Worm (Caenorhabditis elegans) whole organism, late embryonic: ENCODE data around the gene nhr-142.

Experiments used
- C08G9.2 ChIP-seq: sonication (generic microtip); optimal IDR thresholded peaks from 2 replicates; lab custom pipeline; 2016; ENCODE audit warnings: mild to moderate bottlenecking, missing genetic modification characterization, moderate library complexity, missing compliant biosample characterization
- F13H6.1 ChIP-seq: sonication (generic microtip); optimal IDR thresholded peaks from 2 replicates; lab custom pipeline; 2016; ENCODE audit warnings: missing genetic modification characterization, missing compliant biosample characterization
- K02D7.2 ChIP-seq: sonication (generic microtip); optimal IDR thresholded peaks from 2 replicates; lab custom pipeline; 2017; ENCODE audit warnings: mild to moderate bottlenecking, missing genetic modification characterization, missing compliant biosample characterization
- T23F11.4 ChIP-seq: fragments of 200-800 bp; sonication (Bioruptor generic); optimal IDR thresholded peaks from 2 replicates; lab custom pipeline; 2018; ENCODE audit warnings: mild to moderate bottlenecking, missing genetic modification characterization, missing compliant biosample characterization
- ceh-14 ChIP-seq: sonication (generic microtip); optimal IDR thresholded peaks from 2 replicates; lab custom pipeline; 2016; ENCODE audit warnings: missing genotype, missing genetic modification characterization, missing compliant biosample characterization
- ceh-18 ChIP-seq: sonication (generic microtip); optimal IDR thresholded peaks from 2 replicates; lab custom pipeline; 2016; ENCODE audit warnings: missing genetic modification characterization, missing compliant biosample characterization
- ceh-19 ChIP-seq: fragments of 200-800 bp; sonication (Bioruptor generic); optimal IDR thresholded peaks from 2 replicates; lab custom pipeline; 2018; ENCODE audit warnings: mild to moderate bottlenecking, missing genetic modification characterization, missing compliant biosample characterization
- ceh-2 ChIP-seq: sonication (generic microtip); optimal IDR thresholded peaks from 2 replicates; lab custom pipeline; 2016; ENCODE audit warnings: missing genotype, missing genetic modification characterization, missing compliant biosample characterization
- ceh-24 ChIP-seq: sonication (generic microtip); optimal IDR thresholded peaks from 2 replicates; lab custom pipeline; 2016; ENCODE audit warnings: mild to moderate bottlenecking, missing genetic modification characterization, missing compliant biosample characterization
- ceh-30 ChIP-seq: fragments of 150-350 bp; optimal IDR thresholded peaks from 2 replicates; lab custom pipeline; 2014; ENCODE audit warnings: missing biosample characterization, missing genetic modification characterization
- ceh-31 ChIP-seq: sonication (generic microtip); optimal IDR thresholded peaks from 2 replicates; lab custom pipeline; 2016; ENCODE audit warnings: missing genetic modification characterization, missing compliant biosample characterization
- ceh-34 ChIP-seq: sonication (generic microtip); optimal IDR thresholded peaks from 2 replicates; lab custom pipeline; 2016; ENCODE audit warnings: mild to moderate bottlenecking, missing genetic modification characterization, missing compliant biosample characterization
- ceh-45 ChIP-seq: fragments of 200-800 bp; sonication (Bioruptor generic); IDR thresholded peaks from 2 replicates; pipeline ENCODE4 v1.3.6; 2022; ENCODE audit warnings: missing genetic modification reagents, missing genetic modification characterization, missing compliant biosample characterization
- ceh-48 ChIP-seq: sonication (generic microtip); optimal IDR thresholded peaks from 2 replicates; lab custom pipeline; 2016; ENCODE audit warnings: missing genetic modification characterization, inconsistent platforms, missing compliant biosample characterization
- ceh-6 ChIP-seq: fragments of 200-800 bp; sonication (Bioruptor generic); optimal IDR thresholded peaks from 2 replicates; lab custom pipeline; 2018; ENCODE audit warnings: mild to moderate bottlenecking, missing genetic modification characterization, missing compliant biosample characterization
- che-1 ChIP-seq: sonication (generic microtip); optimal IDR thresholded peaks from 2 replicates; lab custom pipeline; 2016; ENCODE audit warnings: mild to moderate bottlenecking, missing genetic modification characterization, missing compliant biosample characterization
- dmd-4 ChIP-seq: sonication (generic microtip); optimal IDR thresholded peaks from 2 replicates; lab custom pipeline; 2016; ENCODE audit warnings: borderline replicate concordance, missing genetic modification characterization, missing compliant biosample characterization
- elt-2 ChIP-seq: sonication (generic microtip); optimal IDR thresholded peaks from 2 replicates; lab custom pipeline; 2016; ENCODE audit warnings: missing genetic modification reagents, missing genetic modification characterization, missing compliant biosample characterization
- elt-4 ChIP-seq: sonication (generic microtip); optimal IDR thresholded peaks from 2 replicates; lab custom pipeline; 2016; ENCODE audit warnings: missing genetic modification characterization, missing compliant biosample characterization
- ets-4 ChIP-seq: sonication (generic microtip); optimal IDR thresholded peaks from 2 replicates; lab custom pipeline; 2016; ENCODE audit warnings: missing genetic modification characterization, missing compliant biosample characterization
- eyg-1 ChIP-seq: sonication (generic microtip); optimal IDR thresholded peaks from 2 replicates; lab custom pipeline; 2016; ENCODE audit warnings: missing genotype, missing genetic modification characterization, missing compliant biosample characterization
- fax-1 ChIP-seq: sonication (generic microtip); optimal IDR thresholded peaks from 2 replicates; lab custom pipeline; 2016; ENCODE audit warnings: missing genotype, missing genetic modification characterization, missing compliant biosample characterization
- gmeb-2 ChIP-seq: sonication (generic microtip); optimal IDR thresholded peaks from 2 replicates; lab custom pipeline; 2016; ENCODE audit warnings: missing genetic modification characterization, inconsistent platforms, missing compliant biosample characterization
- hlh-13 ChIP-seq: fragments of 200-800 bp; sonication (Bioruptor generic); optimal IDR thresholded peaks from 2 replicates; lab custom pipeline; 2018; ENCODE audit warnings: mild to moderate bottlenecking, missing genetic modification characterization, missing compliant biosample characterization
- hlh-15 ChIP-seq: sonication (generic microtip); optimal IDR thresholded peaks from 2 replicates; lab custom pipeline; 2016; ENCODE audit warnings: missing genetic modification characterization, missing compliant biosample characterization
- hlh-6 ChIP-seq: sonication (generic microtip); optimal IDR thresholded peaks from 2 replicates; lab custom pipeline; 2016; ENCODE audit warnings: missing genotype, missing genetic modification characterization, missing compliant biosample characterization
- hlh-8 ChIP-seq: sonication (generic microtip); optimal IDR thresholded peaks from 2 replicates; lab custom pipeline; 2016; ENCODE audit warnings: missing genotype, missing genetic modification characterization, missing compliant biosample characterization
- lim-6 ChIP-seq: sonication (generic microtip); optimal IDR thresholded peaks from 2 replicates; lab custom pipeline; 2016; ENCODE audit warnings: missing genetic modification characterization, missing compliant biosample characterization
- madf-2 ChIP-seq: sonication (generic microtip); optimal IDR thresholded peaks from 2 replicates; lab custom pipeline; 2017; ENCODE audit warnings: missing genetic modification characterization, missing compliant biosample characterization
- mec-3 ChIP-seq: sonication (generic microtip); optimal IDR thresholded peaks from 2 replicates; lab custom pipeline; 2016; ENCODE audit warnings: borderline replicate concordance, missing genetic modification characterization, missing compliant biosample characterization
- nfya-1 ChIP-seq: sonication (generic microtip); optimal IDR thresholded peaks from 2 replicates; lab custom pipeline; 2017; ENCODE audit warnings: missing genetic modification characterization, mild to moderate bottlenecking, missing compliant biosample characterization, antibody characterized with exemption, moderate library complexity
- nhr-232 ChIP-seq: sonication (generic microtip); optimal IDR thresholded peaks from 2 replicates; lab custom pipeline; 2016; ENCODE audit warnings: missing genetic modification characterization, missing compliant biosample characterization
- npax-4 ChIP-seq: sonication (generic microtip); optimal IDR thresholded peaks from 2 replicates; lab custom pipeline; 2016; ENCODE audit warnings: missing genetic modification characterization, missing compliant biosample characterization
- odd-2 ChIP-seq: sonication (generic microtip); optimal IDR thresholded peaks from 2 replicates; lab custom pipeline; 2017; ENCODE audit warnings: antibody characterized with exemption, mild to moderate bottlenecking, missing genetic modification characterization, missing compliant biosample characterization
- pag-3 ChIP-seq: sonication (generic microtip); optimal IDR thresholded peaks from 2 replicates; lab custom pipeline; 2016; ENCODE audit warnings: missing compliant biosample characterization, missing genetic modification characterization, borderline replicate concordance
- pax-1 ChIP-seq: fragments of 150-350 bp; optimal IDR thresholded peaks from 2 replicates; lab custom pipeline; 2014; ENCODE audit warnings: missing biosample characterization, missing genetic modification characterization
- pha-2 ChIP-seq: sonication (generic microtip); optimal IDR thresholded peaks from 2 replicates; lab custom pipeline; 2017; ENCODE audit warnings: mild to moderate bottlenecking, missing genetic modification characterization, missing compliant biosample characterization
- pqm-1 ChIP-seq: sonication (generic microtip); optimal IDR thresholded peaks from 2 replicates; lab custom pipeline; 2016; ENCODE audit warnings: missing genetic modification characterization, missing compliant biosample characterization
- pros-1 ChIP-seq: fragments of 150-350 bp; optimal IDR thresholded peaks from 2 replicates; lab custom pipeline; 2014; ENCODE audit warnings: missing biosample characterization, missing genetic modification reagents, missing genetic modification characterization
- ref-2 ChIP-seq: sonication (generic microtip); optimal IDR thresholded peaks from 2 replicates; lab custom pipeline; 2016; ENCODE audit warnings: missing genetic modification characterization, missing compliant biosample characterization
- rnt-1 ChIP-seq: sonication (generic microtip); optimal IDR thresholded peaks from 2 replicates; lab custom pipeline; 2016; ENCODE audit warnings: missing genetic modification characterization, missing compliant biosample characterization
- sdc-2 ChIP-seq: sonication (generic microtip); optimal IDR thresholded peaks from 2 replicates; lab custom pipeline; 2016; ENCODE audit warnings: missing genotype, missing genetic modification characterization, missing compliant biosample characterization
- sox-2 ChIP-seq: fragments of 200-800 bp; sonication (Bioruptor generic); IDR thresholded peaks from 2 replicates; pipeline ENCODE4 v1.3.6; 2022; ENCODE audit warnings: missing genetic modification reagents, missing genetic modification characterization, missing compliant biosample characterization
- sox-4 ChIP-seq: sonication (generic microtip); optimal IDR thresholded peaks from 2 replicates; lab custom pipeline; 2017; ENCODE audit warnings: mild to moderate bottlenecking, missing genetic modification characterization, inconsistent platforms, missing compliant biosample characterization
- syd-9 ChIP-seq: sonication (generic microtip); optimal IDR thresholded peaks from 2 replicates; lab custom pipeline; 2016; ENCODE audit warnings: mild to moderate bottlenecking, missing genetic modification characterization, moderate library complexity, missing compliant biosample characterization
- tbx-2 ChIP-seq: sonication (generic microtip); optimal IDR thresholded peaks from 2 replicates; lab custom pipeline; 2016; ENCODE audit warnings: missing genetic modification characterization, missing compliant biosample characterization
- ttx-3 ChIP-seq: sonication (generic microtip); optimal IDR thresholded peaks from 2 replicates; lab custom pipeline; 2016; ENCODE audit warnings: missing genetic modification reagents, missing genetic modification characterization, missing compliant biosample characterization
- unc-3 ChIP-seq, 2 experiments: fragments of 200-800 bp in 1 of 2; sonication (Bioruptor generic) in 1 of 2; sonication (generic microtip) in 1 of 2; conservative IDR thresholded peaks in 1 of 2; optimal IDR thresholded peaks in 1 of 2; 2 replicates each; pipeline versions ENCODE4 v1.3.6 to Lab custom; 2016 to 2022; ENCODE audit warnings: missing compliant biosample characterization in 2 of 2, missing genetic modification characterization in 2 of 2, missing genetic modification reagents in 1 of 2
- unc-86 ChIP-seq: sonication (generic microtip); optimal IDR thresholded peaks from 2 replicates; lab custom pipeline; 2016; ENCODE audit warnings: missing genetic modification characterization, missing compliant biosample characterization
- zip-5 ChIP-seq: sonication (generic microtip); optimal IDR thresholded peaks from 2 replicates; lab custom pipeline; 2016; ENCODE audit warnings: missing genetic modification characterization, missing compliant biosample characterization
- ztf-16 ChIP-seq: sonication (generic microtip); optimal IDR thresholded peaks from 2 replicates; lab custom pipeline; 2017; ENCODE audit warnings: missing genetic modification characterization, missing compliant biosample characterization

Gene nhr-142

ce11 chrV:5790497-5791280 is at the start of gene nhr-142, which contains the start of gene F44E7.9:
Gene nhr-142 (minus strand): TSS chrV:5790553.
Gene F44E7.9 (plus strand): TSS chrV:5791230.
- TF ChIP-seq pax-1 (tag; lab: Kevin White, UChicago) = no peak
- peak; percentile 73 for TF ChIP-seq fax-1 (tag; lab: Kevin White, UChicago)
- peak; percentile 22 for TF ChIP-seq che-1
- TF ChIP-seq mec-3 (tag; lab: Kevin White, UChicago) = no peak
- TF ChIP-seq eyg-1 (tag; lab: Kevin White, UChicago) = no peak
- peak; percentile 71 for TF ChIP-seq tbx-2
- peak; percentile 48 for TF ChIP-seq pha-2 (tag; lab: Kevin White, UChicago)
- peak; percentile 93 for TF ChIP-seq ceh-31
- TF ChIP-seq ceh-34 (tag; lab: Kevin White, UChicago) = peak; percentile 60
- peak; percentile 39 for TF ChIP-seq madf-2 (tag; lab: Kevin White, UChicago)
- peak; percentile 28 for TF ChIP-seq K02D7.2 (tag; lab: Kevin White, UChicago)
- TF ChIP-seq dmd-4 = peak; percentile 47
- peak; percentile 71 for TF ChIP-seq ets-4
- TF ChIP-seq hlh-6 (tag; lab: Kevin White, UChicago) = no peak
- peak; percentile 37 for TF ChIP-seq unc-86
- TF ChIP-seq elt-4 = no peak
- no peak for TF ChIP-seq pros-1
- peak; percentile 64 for TF ChIP-seq rnt-1 (tag; lab: Kevin White, UChicago)
- peak; percentile 78 for TF ChIP-seq ceh-2 (tag; lab: Kevin White, UChicago)
- TF ChIP-seq ceh-30 (tag; lab: Kevin White, UChicago) = peak; percentile 0
- TF ChIP-seq T23F11.4 = peak; percentile 26
- no peak for TF ChIP-seq unc-3 (GFP tag; conservative IDR thresholded peaks at IDR 0.05; lab: Robert Waterston, UW)
- TF ChIP-seq unc-3 (tag; optimal IDR thresholded peaks at IDR 0.05; lab: Kevin White, UChicago) = peak; percentile 40
- peak; percentile 49 for TF ChIP-seq hlh-15 (tag; lab: Kevin White, UChicago)
- TF ChIP-seq ceh-45 (GFP tag; lab: Robert Waterston, UW) = peak; percentile 47; the same call in 1 of the 2 replicates
- peak; percentile 10 for TF ChIP-seq nhr-232 (tag; lab: Kevin White, UChicago)
- no peak for TF ChIP-seq sox-2 (GFP tag; lab: Robert Waterston, UW)
- peak; percentile 81 for TF ChIP-seq zip-5 (tag; lab: Kevin White, UChicago)
- TF ChIP-seq C08G9.2 (tag; lab: Kevin White, UChicago) = peak; percentile 80
- peak; percentile 66 for TF ChIP-seq syd-9 (tag; lab: Kevin White, UChicago)
- no peak for TF ChIP-seq ceh-6 (GFP tag; lab: Kevin White, UChicago)
- TF ChIP-seq ttx-3 = peak; percentile 21
- TF ChIP-seq ceh-18 (tag; lab: Kevin White, UChicago) = peak; percentile 72
- no peak for TF ChIP-seq pag-3 (tag; lab: Kevin White, UChicago)
- TF ChIP-seq sdc-2 (tag; lab: Kevin White, UChicago) = peak; percentile 18
- TF ChIP-seq pqm-1 (tag; lab: Kevin White, UChicago) = peak; percentile 23
- TF ChIP-seq ceh-19 (GFP tag; lab: Kevin White, UChicago) = peak; percentile 29
- TF ChIP-seq nfya-1 (tag; lab: Kevin White, UChicago) = peak; percentile 58
- TF ChIP-seq npax-4 (tag; lab: Kevin White, UChicago) = peak; percentile 12
- TF ChIP-seq ref-2 (tag; lab: Kevin White, UChicago) = peak; percentile 70
- peak; percentile 36 for TF ChIP-seq sox-4 (tag; lab: Kevin White, UChicago)
- peak; percentile 50 for TF ChIP-seq lim-6
- no peak for TF ChIP-seq gmeb-2 (tag; lab: Kevin White, UChicago)
- TF ChIP-seq elt-2 (tag; lab: Kevin White, UChicago) = peak; percentile 79
- peak; percentile 64 for TF ChIP-seq F13H6.1
- TF ChIP-seq hlh-13 (GFP tag; lab: Kevin White, UChicago) = no peak
- TF ChIP-seq ztf-16 (tag; lab: Kevin White, UChicago) = peak; percentile 60
- peak; percentile 2 for TF ChIP-seq hlh-8 (tag; lab: Kevin White, UChicago)
- TF ChIP-seq ceh-14 = peak; percentile 74
- peak; percentile 8 for TF ChIP-seq ceh-48 (tag; lab: Kevin White, UChicago)
- TF ChIP-seq ceh-24 (tag; lab: Kevin White, UChicago) = peak; percentile 13
- no peak for TF ChIP-seq odd-2
